Fruit fly (Drosophila melanogaster) whole organism, embryonic: ENCODE data around the gene Ca-Ma2d.

Source experiments
- Abd-B ChIP-seq: fragments of 200-800 bp; sonication (Bioruptor generic); optimal IDR thresholded peaks from 2 replicates; lab custom pipeline; 2018; ENCODE audit warnings: missing biosample characterization, mild to moderate bottlenecking, missing genetic modification characterization, moderate library complexity
- BEAF-32 ChIP-seq: fragments of 200-800 bp; sonication (Bioruptor generic); optimal IDR thresholded peaks from 3 replicates; lab custom pipeline; 2017; ENCODE audit warnings: missing biosample characterization, missing genetic modification characterization, mild to moderate bottlenecking, moderate library complexity, missing genetic modification reagents
- Bteb2 ChIP-seq: fragments of 200-800 bp; sonication (Bioruptor generic); optimal IDR thresholded peaks from 2 replicates; lab custom pipeline; 2016; ENCODE audit warnings: missing biosample characterization, missing genetic modification characterization
- CG10209 ChIP-seq: fragments of 200-800 bp; sonication (Bioruptor generic); optimal IDR thresholded peaks from 3 replicates; lab custom pipeline; 2017; ENCODE audit warnings: missing biosample characterization, mild to moderate bottlenecking, missing genetic modification characterization, missing genetic modification reagents
- CG10321 ChIP-seq: fragments of 200-800 bp; sonication (Bioruptor generic); IDR thresholded peaks from 2 replicates; pipeline ENCODE4 v1.3.6; 2022; ENCODE audit warnings: missing biosample characterization, missing genetic modification characterization
- CG12299 ChIP-seq: fragments of 200-800 bp; sonication (Bioruptor generic); optimal IDR thresholded peaks from 2 replicates; lab custom pipeline; 2018; ENCODE audit warnings: missing biosample characterization, mild to moderate bottlenecking, missing genetic modification characterization
- CG15073 ChIP-seq: fragments of 200-800 bp; sonication (Bioruptor generic); optimal IDR thresholded peaks from 2 replicates; lab custom pipeline; 2016; ENCODE audit warnings: missing biosample characterization, missing genetic modification characterization
- CG15269 ChIP-seq: fragments of 200-800 bp; sonication (Bioruptor generic); optimal IDR thresholded peaks from 2 replicates; lab custom pipeline; 2018; ENCODE audit warnings: missing biosample characterization, mild to moderate bottlenecking, missing genetic modification characterization, moderate library complexity
- CG15514 ChIP-seq: fragments of 200-800 bp; sonication (Bioruptor generic); optimal IDR thresholded peaks from 3 replicates; lab custom pipeline; 2017; ENCODE audit warnings: missing biosample characterization, missing genetic modification characterization, mild to moderate bottlenecking, moderate library complexity, missing genetic modification reagents
- CG15601 ChIP-seq: fragments of 200-800 bp; sonication (Bioruptor generic); optimal IDR thresholded peaks from 3 replicates; lab custom pipeline; 2019; ENCODE audit warnings: missing biosample characterization, mild to moderate bottlenecking, missing genetic modification characterization, moderate library complexity
- CG1603 ChIP-seq: fragments of 200-800 bp; sonication (Bioruptor generic); optimal IDR thresholded peaks from 2 replicates; lab custom pipeline; 2019; ENCODE audit warnings: missing biosample characterization, mild to moderate bottlenecking, missing genetic modification characterization, moderate library complexity
- CG17359 ChIP-seq: fragments of 200-800 bp; sonication (Bioruptor generic); optimal IDR thresholded peaks from 3 replicates; lab custom pipeline; 2018; ENCODE audit warnings: missing biosample characterization, mild to moderate bottlenecking, missing genetic modification characterization, moderate library complexity
- CG2116 ChIP-seq: fragments of 200-800 bp; sonication (Bioruptor generic); optimal IDR thresholded peaks from 3 replicates; lab custom pipeline; 2018; ENCODE audit warnings: missing biosample characterization, mild to moderate bottlenecking, missing genetic modification characterization
- CG3065 ChIP-seq: fragments of 200-800 bp; sonication (Bioruptor generic); optimal IDR thresholded peaks from 2 replicates; lab custom pipeline; 2016; ENCODE audit warnings: missing biosample characterization, missing genetic modification characterization
- CG3995 ChIP-seq: fragments of 200-800 bp; sonication (Bioruptor generic); optimal IDR thresholded peaks from 3 replicates; lab custom pipeline; 2016; ENCODE audit warnings: missing biosample characterization, missing genetic modification characterization
- CG8281 ChIP-seq: fragments of 200-800 bp; sonication (Bioruptor generic); optimal IDR thresholded peaks from 2 replicates; lab custom pipeline; 2018; ENCODE audit warnings: missing biosample characterization, mild to moderate bottlenecking, missing genetic modification characterization, moderate library complexity
- CoRest ChIP-seq: fragments of 200-800 bp; sonication (Bioruptor generic); optimal IDR thresholded peaks from 3 replicates; lab custom pipeline; 2018; ENCODE audit warnings: missing biosample characterization, mild to moderate bottlenecking, missing genetic modification characterization, moderate library complexity
- Dip2 ChIP-seq: fragments of 200-800 bp; sonication (Bioruptor generic); IDR thresholded peaks from 2 replicates; pipeline ENCODE4 v1.3.6; 2022; ENCODE audit warnings: missing biosample characterization, missing genetic modification characterization
- Dll ChIP-seq: fragments of 200-800 bp; sonication (Bioruptor generic); IDR thresholded peaks from 4 replicates; pipeline ENCODE4 v1.3.6; 2022; ENCODE audit warnings: missing biosample characterization, missing genetic modification characterization; ENCODE audit not compliant: partially characterized antibody
- Dp ChIP-seq: fragments of 200-800 bp; sonication (Bioruptor generic); optimal IDR thresholded peaks from 2 replicates; lab custom pipeline; 2018; ENCODE audit warnings: missing biosample characterization, mild to moderate bottlenecking, missing genetic modification characterization, moderate library complexity
- Dref ChIP-seq: fragments of 200-800 bp; sonication (Bioruptor generic); IDR thresholded peaks from 2 replicates; pipeline ENCODE4 v1.3.6; 2022; ENCODE audit warnings: missing biosample characterization, missing genetic modification characterization
- Gsc ChIP-seq: fragments of 200-800 bp; sonication (Bioruptor generic); IDR thresholded peaks from 2 replicates; pipeline ENCODE4 v1.3.6; 2022; ENCODE audit warnings: missing biosample characterization, missing genetic modification characterization
- Mrtf ChIP-seq: fragments of 200-800 bp; sonication (Bioruptor generic); IDR thresholded peaks from 3 replicates; pipeline ENCODE4 v1.3.6; 2022; ENCODE audit warnings: missing biosample characterization, missing genetic modification characterization
- Myb ChIP-seq: fragments of 200-800 bp; sonication (Bioruptor generic); optimal IDR thresholded peaks from 2 replicates; lab custom pipeline; 2016; ENCODE audit warnings: missing biosample characterization, missing genetic modification characterization
- Rx ChIP-seq: fragments of 200-800 bp; sonication (Bioruptor generic); IDR thresholded peaks from 2 replicates; pipeline ENCODE4 v1.3.6; 2022; ENCODE audit warnings: missing biosample characterization, missing genetic modification characterization
- Sin3A ChIP-seq: fragments of >200 bp; optimal IDR thresholded peaks from 2 replicates; lab custom pipeline; 2018
- Trl ChIP-seq, 3 experiments: fragments of >200 bp in 2 of 3; fragments of 200-800 bp in 1 of 3; sonication (Bioruptor generic) in 1 of 3; optimal IDR thresholded peaks; 2 replicates in 1 of 3; 3 replicates in 2 of 3; lab custom pipeline; 2016 to 2017; ENCODE audit warnings: missing biosample characterization in 1 of 3, missing genetic modification characterization in 1 of 3
- ac ChIP-seq: fragments of 200-800 bp; sonication (Bioruptor generic); optimal IDR thresholded peaks from 3 replicates; lab custom pipeline; 2017; ENCODE audit warnings: missing biosample characterization, mild to moderate bottlenecking, missing genetic modification characterization
- chif ChIP-seq, 2 experiments: fragments of 200-800 bp; sonication (Bioruptor generic); optimal IDR thresholded peaks; 3 replicates each; lab custom pipeline; 2016; ENCODE audit warnings: missing biosample characterization in 2 of 2, missing genetic modification characterization in 2 of 2
- chm ChIP-seq: fragments of 200-800 bp; sonication (Bioruptor generic); IDR thresholded peaks from 2 replicates; pipeline ENCODE4 v1.3.6; 2022; ENCODE audit warnings: missing biosample characterization, missing genetic modification characterization
- chn ChIP-seq: fragments of 200-800 bp; sonication (Bioruptor generic); optimal IDR thresholded peaks from 2 replicates; lab custom pipeline; 2016; ENCODE audit warnings: missing biosample characterization, missing genetic modification characterization
- crp ChIP-seq, 2 experiments: fragments of 200-800 bp; sonication (Bioruptor generic); optimal IDR thresholded peaks; 2 replicates in 1 of 2; 3 replicates in 1 of 2; lab custom pipeline; 2017; ENCODE audit warnings: missing biosample characterization in 2 of 2, missing genetic modification characterization in 2 of 2, mild to moderate bottlenecking in 1 of 2, moderate library complexity in 1 of 2
- danr ChIP-seq: fragments of 200-800 bp; sonication (Bioruptor generic); IDR thresholded peaks from 2 replicates; pipeline ENCODE4 v1.3.6; 2022; ENCODE audit warnings: missing biosample characterization, missing genetic modification characterization
- dmrt99B ChIP-seq: fragments of 200-800 bp; sonication (Bioruptor generic); optimal IDR thresholded peaks from 2 replicates; lab custom pipeline; 2018; ENCODE audit warnings: missing biosample characterization, mild to moderate bottlenecking, missing genetic modification characterization, moderate library complexity
- fd96Cb ChIP-seq: fragments of 200-800 bp; sonication (Bioruptor generic); optimal IDR thresholded peaks from 2 replicates; lab custom pipeline; 2018; ENCODE audit warnings: missing biosample characterization, mild to moderate bottlenecking, missing genetic modification characterization, moderate library complexity
- insv ChIP-seq, 2 experiments: fragments of 200-800 bp; sonication (Bioruptor generic); optimal IDR thresholded peaks; 3 replicates each; lab custom pipeline; 2016 to 2018; ENCODE audit warnings: missing biosample characterization in 2 of 2, missing genetic modification characterization in 2 of 2
- jing ChIP-seq: fragments of 200-800 bp; sonication (Bioruptor generic); optimal IDR thresholded peaks from 2 replicates; lab custom pipeline; 2018; ENCODE audit warnings: missing biosample characterization, mild to moderate bottlenecking, missing genetic modification characterization
- jumu ChIP-seq: fragments of 200-800 bp; sonication (Bioruptor generic); optimal IDR thresholded peaks from 3 replicates; lab custom pipeline; 2016; ENCODE audit warnings: missing biosample characterization, missing genetic modification characterization
- kah ChIP-seq: fragments of 200-800 bp; sonication (Bioruptor generic); optimal IDR thresholded peaks from 2 replicates; lab custom pipeline; 2018; ENCODE audit warnings: missing biosample characterization, mild to moderate bottlenecking, missing genetic modification characterization
- kni ChIP-seq: fragments of 200-800 bp; sonication (Bioruptor generic); optimal IDR thresholded peaks from 3 replicates; lab custom pipeline; 2017; ENCODE audit warnings: mild to moderate bottlenecking, missing biosample characterization, missing genetic modification reagents, missing genetic modification characterization
- lab ChIP-seq: fragments of 200-800 bp; sonication (Bioruptor generic); optimal IDR thresholded peaks from 3 replicates; lab custom pipeline; 2017; ENCODE audit warnings: missing biosample characterization, missing genetic modification characterization, mild to moderate bottlenecking, moderate library complexity, missing genetic modification reagents
- lilli ChIP-seq: fragments of 200-800 bp; sonication (Bioruptor generic); optimal IDR thresholded peaks from 3 replicates; lab custom pipeline; 2016; ENCODE audit warnings: missing biosample characterization, missing genetic modification characterization
- lmd ChIP-seq: fragments of 200-800 bp; sonication (Bioruptor generic); IDR thresholded peaks from 2 replicates; pipeline ENCODE4 v1.3.6; 2022; ENCODE audit warnings: missing biosample characterization, missing genetic modification characterization
- maf-S ChIP-seq: fragments of 200-800 bp; sonication (Bioruptor generic); optimal IDR thresholded peaks from 2 replicates; lab custom pipeline; 2016; ENCODE audit warnings: missing biosample characterization, missing genetic modification characterization
- pb ChIP-seq: fragments of 200-800 bp; sonication (Bioruptor generic); optimal IDR thresholded peaks from 3 replicates; lab custom pipeline; 2016; ENCODE audit warnings: missing biosample characterization, missing genetic modification characterization
- sd ChIP-seq: fragments of 200-800 bp; sonication (Bioruptor generic); optimal IDR thresholded peaks from 3 replicates; lab custom pipeline; 2018; ENCODE audit warnings: missing biosample characterization, mild to moderate bottlenecking, missing genetic modification characterization, moderate library complexity
- sqz ChIP-seq: fragments of 200-800 bp; sonication (Bioruptor generic); optimal IDR thresholded peaks from 3 replicates; lab custom pipeline; 2018; ENCODE audit warnings: missing biosample characterization, mild to moderate bottlenecking, missing genetic modification characterization
- tin ChIP-seq: fragments of 200-800 bp; sonication (Bioruptor generic); optimal IDR thresholded peaks from 3 replicates; lab custom pipeline; 2016; ENCODE audit warnings: missing biosample characterization, missing genetic modification characterization
- zf30C ChIP-seq: fragments of 200-800 bp; sonication (Bioruptor generic); optimal IDR thresholded peaks from 3 replicates; lab custom pipeline; 2018; ENCODE audit warnings: missing biosample characterization, mild to moderate bottlenecking, missing genetic modification characterization

The Ca-Ma2d gene

dm6 chr2L:16286360-16287005, 55.2 kb downstream of the Ca-Ma2d start (continued):
- TF ChIP-seq CG3995 (GFP tag; lab: Kevin White, UChicago) (peak; percentile 62), lmd (GFP tag; lab: Robert Waterston, UW) (no peak), tin (GFP tag; lab: Kevin White, UChicago) (peak; percentile 51), jumu (GFP tag; lab: Kevin White, UChicago) (peak; percentile 79), Rx (no peak), pb (peak; percentile 83), sqz (GFP tag; lab: Kevin White, UChicago) (peak; percentile 78), chm (GFP tag; lab: Robert Waterston, UW) (no peak), ac (GFP tag; lab: Kevin White, UChicago) (no peak), fd96Cb (tag; lab: Kevin White, UChicago) (peak; percentile 83), dmrt99B (tag; lab: Kevin White, UChicago) (peak; percentile 85), CG15601 (peak; percentile 68), jing (GFP tag; lab: Kevin White, UChicago) (peak; percentile 38), Dip2 (no peak), CG15514 (GFP tag; lab: Kevin White, UChicago) (peak; percentile 83), CG15269 (tag; lab: Kevin White, UChicago) (peak; percentile 83), lilli (GFP tag; lab: Kevin White, UChicago) (peak; percentile 86), lab (peak; percentile 92), CG10209 (GFP tag; lab: Kevin White, UChicago) (peak; percentile 88), CG10321 (GFP tag; lab: Robert Waterston, UW) (no peak), CG17359 (tag; lab: Kevin White, UChicago) (peak; percentile 91), chif (GFP tag; optimal IDR thresholded peaks at IDR 0.05; lab: Kevin White, UChicago) (peak; percentile 43 to 74), sd (tag; lab: Kevin White, UChicago) (peak; percentile 99), zf30C (GFP tag; lab: Kevin White, UChicago) (no peak), kah (GFP tag; lab: Kevin White, UChicago) (peak; percentile 14), Gsc (no peak), CG2116 (GFP tag; lab: Kevin White, UChicago) (peak; percentile 58), chn (GFP tag; lab: Kevin White, UChicago) (peak; percentile 68), CoRest (tag; lab: Kevin White, UChicago) (peak; percentile 80), CG3065 (peak; percentile 64), maf-S (GFP tag; lab: Kevin White, UChicago) (peak; percentile 71), CG12299 (tag; lab: Kevin White, UChicago) (peak; percentile 68), Sin3A (lab: Kevin White, UChicago) (no peak), CG1603 (tag; lab: Kevin White, UChicago) (peak; percentile 61), Dll (GFP tag; lab: Robert Waterston, UW) (no peak), Abd-B (GFP tag; lab: Kevin White, UChicago) (peak; percentile 54), Mrtf (GFP tag; lab: Robert Waterston, UW) (no peak), insv (GFP tag; optimal IDR thresholded peaks at IDR 0.05; lab: Kevin White, UChicago) (no peak), BEAF-32 (GFP tag; lab: Kevin White, UChicago) (peak; percentile 49), Dp (GFP tag; lab: Kevin White, UChicago) (no peak), kni (GFP tag; lab: Kevin White, UChicago) (peak; percentile 93), CG15073 (GFP tag; lab: Kevin White, UChicago) (peak; percentile 98), Trl (optimal IDR thresholded peaks at IDR 0.05; lab: Kevin White, UChicago) (peak; percentile 83 to 93), Trl (GFP tag; optimal IDR thresholded peaks at IDR 0.05; lab: Kevin White, UChicago) (peak; percentile 27), CG8281 (tag; lab: Kevin White, UChicago) (peak; percentile 94), Bteb2 (GFP tag; lab: Kevin White, UChicago) (peak; percentile 71), danr (GFP tag; lab: Robert Waterston, UW) (no peak), Dref (GFP tag; lab: Robert Waterston, UW) (no peak), Myb (GFP tag; lab: Kevin White, UChicago) (peak; percentile 72), crp (GFP tag; optimal IDR thresholded peaks at IDR 0.05; lab: Kevin White, UChicago) (peak; percentile 1 to 73)
